Worm (Caenorhabditis elegans) whole organism, young adult: ENCODE results near the gene nhr-105.

Experiments used
- B0035.1 ChIP-seq: sonication (generic microtip); optimal IDR thresholded peaks from 2 replicates; lab custom pipeline; 2016; ENCODE audit warnings: missing genetic modification characterization, mild to moderate bottlenecking, missing compliant biosample characterization, missing genotype, missing genetic modification reagents
- B0336.3 ChIP-seq: fragments of 200-800 bp; sonication (Bioruptor generic); IDR thresholded peaks from 2 replicates; pipeline ENCODE4 v1.3.6; 2022; ENCODE audit warnings: missing genetic modification characterization, missing compliant biosample characterization
- F33H1.4 ChIP-seq: fragments of 200-800 bp; sonication (Bioruptor generic); IDR thresholded peaks from 2 replicates; pipeline ENCODE4 v1.3.6; 2022; ENCODE audit warnings: missing genetic modification reagents, missing genetic modification characterization, missing compliant biosample characterization
- F52B5.7 ChIP-seq: sonication (generic microtip); optimal IDR thresholded peaks from 2 replicates; lab custom pipeline; 2016; ENCODE audit warnings: mild to moderate bottlenecking, missing genetic modification characterization, missing compliant biosample characterization
- F57A8.1 ChIP-seq: fragments of 200-800 bp; sonication (Bioruptor generic); optimal IDR thresholded peaks from 2 replicates; lab custom pipeline; 2018; ENCODE audit warnings: mild to moderate bottlenecking, missing genetic modification characterization, moderate library complexity, missing compliant biosample characterization
- K12H6.12 ChIP-seq: fragments of 200-800 bp; sonication (Bioruptor generic); optimal IDR thresholded peaks from 2 replicates; lab custom pipeline; 2018; ENCODE audit warnings: mild to moderate bottlenecking, missing genetic modification characterization, missing compliant biosample characterization
- T07F8.4 ChIP-seq: sonication (generic microtip); optimal IDR thresholded peaks from 2 replicates; lab custom pipeline; 2016; ENCODE audit warnings: mild to moderate bottlenecking, missing genetic modification characterization, moderate library complexity, missing compliant biosample characterization
- Y53F4B.3 ChIP-seq: fragments of 200-800 bp; sonication (Bioruptor generic); IDR thresholded peaks from 2 replicates; pipeline ENCODE4 v1.3.6; 2022; ENCODE audit warnings: missing genetic modification reagents, missing genetic modification characterization, missing compliant biosample characterization
- Y53G8AR.9 ChIP-seq: fragments of 200-800 bp; sonication (Bioruptor generic); conservative IDR thresholded peaks from 2 replicates; pipeline ENCODE4 v1.3.6; 2022; ENCODE audit warnings: missing genetic modification reagents, missing genetic modification characterization, missing compliant biosample characterization
- Y56A3A.18 ChIP-seq: fragments of 200-800 bp; sonication (Bioruptor generic); IDR thresholded peaks from 2 replicates; pipeline ENCODE4 v1.3.6; 2022; ENCODE audit warnings: missing genetic modification reagents, missing genetic modification characterization, missing compliant biosample characterization
- Y67H2A.10 ChIP-seq: fragments of 200-800 bp; sonication (Bioruptor generic); conservative IDR thresholded peaks from 2 replicates; pipeline ENCODE4 v1.3.6; 2022; ENCODE audit warnings: missing genetic modification reagents, missing genetic modification characterization, missing compliant biosample characterization
- Y79H2A.3 ChIP-seq: fragments of 200-800 bp; sonication (Bioruptor generic); conservative IDR thresholded peaks from 2 replicates; pipeline ENCODE4 v1.3.6; 2022; ENCODE audit warnings: missing genetic modification reagents, missing genetic modification characterization, missing compliant biosample characterization
- ama-1 ChIP-seq, 3 experiments: fragments of 150-350 bp in 1 of 3; sonication (generic microtip) in 2 of 3; optimal IDR thresholded peaks; 2 replicates each; lab custom pipeline; 2014 to 2018; ENCODE audit warnings: missing biosample characterization in 2 of 3, missing genetic modification characterization in 2 of 3, missing genetic modification reagents in 2 of 3
- aptf-3 ChIP-seq: fragments of 200-800 bp; sonication (Bioruptor generic); IDR thresholded peaks from 2 replicates; pipeline ENCODE4 v1.3.6; 2022; ENCODE audit warnings: missing genetic modification characterization, missing compliant biosample characterization
- athp-1 ChIP-seq: sonication (generic microtip); optimal IDR thresholded peaks from 2 replicates; lab custom pipeline; 2017; ENCODE audit warnings: mild to moderate bottlenecking, missing genetic modification characterization, missing compliant biosample characterization
- attf-3 ChIP-seq: fragments of 200-800 bp; sonication (Bioruptor generic); conservative IDR thresholded peaks from 2 replicates; pipeline ENCODE4 v1.3.6; 2022; ENCODE audit warnings: missing genetic modification reagents, missing genetic modification characterization, missing compliant biosample characterization
- bed-1 ChIP-seq: fragments of 200-800 bp; sonication (Bioruptor generic); IDR thresholded peaks from 2 replicates; pipeline ENCODE4 v1.3.6; 2022; ENCODE audit warnings: missing genetic modification reagents, missing genetic modification characterization, missing compliant biosample characterization
- bed-2 ChIP-seq: fragments of 200-800 bp; sonication (Bioruptor generic); IDR thresholded peaks from 2 replicates; pipeline ENCODE4 v1.3.6; 2022; ENCODE audit warnings: missing genetic modification reagents, missing genetic modification characterization, missing compliant biosample characterization
- ceh-100 ChIP-seq: fragments of 200-800 bp; sonication (Bioruptor generic); IDR thresholded peaks from 2 replicates; pipeline ENCODE4 v1.3.6; 2022; ENCODE audit warnings: missing genetic modification reagents, missing genetic modification characterization, missing compliant biosample characterization
- ceh-27 ChIP-seq: fragments of 200-800 bp; sonication (Bioruptor generic); optimal IDR thresholded peaks from 2 replicates; lab custom pipeline; 2018; ENCODE audit warnings: mild to moderate bottlenecking, missing genetic modification characterization, moderate library complexity, missing compliant biosample characterization
- chd-7 ChIP-seq: sonication (generic microtip); optimal IDR thresholded peaks from 2 replicates; lab custom pipeline; 2016; ENCODE audit warnings: mild to moderate bottlenecking, missing genetic modification characterization, moderate library complexity, missing compliant biosample characterization
- dpff-1 ChIP-seq: sonication (generic microtip); optimal IDR thresholded peaks from 2 replicates; lab custom pipeline; 2017; ENCODE audit warnings: mild to moderate bottlenecking, missing genetic modification characterization, missing compliant biosample characterization
- dpl-1 ChIP-seq: fragments of 150-350 bp; optimal IDR thresholded peaks from 2 replicates; lab custom pipeline; 2014; ENCODE audit warnings: missing biosample characterization, missing genetic modification reagents, missing genetic modification characterization
- ets-4 ChIP-seq: fragments of 200-800 bp; sonication (Bioruptor generic); optimal IDR thresholded peaks from 2 replicates; lab custom pipeline; 2018; ENCODE audit warnings: mild to moderate bottlenecking, missing genetic modification characterization, missing compliant biosample characterization
- fkh-3 ChIP-seq: sonication (generic microtip); optimal IDR thresholded peaks from 2 replicates; lab custom pipeline; 2016; ENCODE audit warnings: mild to moderate bottlenecking, missing genetic modification characterization, missing compliant biosample characterization
- gei-17 ChIP-seq: fragments of 200-800 bp; sonication (Bioruptor generic); optimal IDR thresholded peaks from 2 replicates; lab custom pipeline; 2018; ENCODE audit warnings: mild to moderate bottlenecking, missing genetic modification characterization, missing compliant biosample characterization
- lin-26 ChIP-seq: fragments of 200-800 bp; sonication (Bioruptor generic); IDR thresholded peaks from 2 replicates; pipeline ENCODE4 v1.3.6; 2022; ENCODE audit warnings: missing genetic modification reagents, missing genetic modification characterization, missing compliant biosample characterization
- lin-40 ChIP-seq: sonication (generic microtip); optimal IDR thresholded peaks from 2 replicates; lab custom pipeline; 2016; ENCODE audit warnings: missing genetic modification characterization, mild to moderate bottlenecking, missing compliant biosample characterization, missing genotype, missing genetic modification reagents
- lsy-27 ChIP-seq: sonication (generic microtip); optimal IDR thresholded peaks from 2 replicates; lab custom pipeline; 2017; ENCODE audit warnings: missing genetic modification characterization, mild to moderate bottlenecking, missing compliant biosample characterization, antibody characterized with exemption, missing genotype, borderline replicate concordance; ENCODE audit not compliant: insufficient read depth
- madf-3 ChIP-seq: fragments of 200-800 bp; sonication (Bioruptor generic); IDR thresholded peaks from 2 replicates; pipeline ENCODE4 v1.3.6; 2022; ENCODE audit warnings: missing genetic modification reagents, missing genetic modification characterization, missing compliant biosample characterization
- nfya-1 ChIP-seq: sonication (generic microtip); optimal IDR thresholded peaks from 2 replicates; lab custom pipeline; 2017; ENCODE audit warnings: antibody characterized with exemption, missing compliant biosample characterization, missing genetic modification characterization, borderline replicate concordance; ENCODE audit not compliant: insufficient read depth
- nfya-2 ChIP-seq: fragments of 200-800 bp; sonication (Bioruptor generic); IDR thresholded peaks from 2 replicates; pipeline ENCODE4 v1.3.6; 2022; ENCODE audit warnings: missing genetic modification reagents, missing genetic modification characterization, missing compliant biosample characterization
- nhr-27 ChIP-seq: fragments of 200-800 bp; sonication (Bioruptor generic); optimal IDR thresholded peaks from 2 replicates; lab custom pipeline; 2018; ENCODE audit warnings: mild to moderate bottlenecking, missing genetic modification characterization, moderate library complexity, missing compliant biosample characterization
- pbrm-1 ChIP-seq: fragments of 200-800 bp; sonication (Bioruptor generic); IDR thresholded peaks from 2 replicates; pipeline ENCODE4 v1.3.6; 2022; ENCODE audit warnings: missing genetic modification reagents, missing genetic modification characterization, missing compliant biosample characterization
- pha-4 ChIP-seq: fragments of 150-350 bp; sonication (generic microtip); optimal IDR thresholded peaks from 2 replicates; lab custom pipeline; 2014; ENCODE audit warnings: missing biosample characterization, missing genetic modification reagents, missing genetic modification characterization
- rcor-1 ChIP-seq: fragments of 200-800 bp; sonication (Bioruptor generic); IDR thresholded peaks from 2 replicates; pipeline ENCODE4 v1.3.6; 2022; ENCODE audit warnings: missing genetic modification reagents, missing genetic modification characterization, missing compliant biosample characterization
- rec-8 ChIP-seq, 2 experiments: sonication (generic microtip); optimal IDR thresholded peaks; 2 replicates each; lab custom pipeline; 2016; ENCODE audit warnings: mild to moderate bottlenecking in 2 of 2, missing genetic modification characterization in 2 of 2, missing genetic modification reagents in 2 of 2, missing genotype in 2 of 2, missing biosample characterization in 1 of 2, missing compliant biosample characterization in 1 of 2, moderate library complexity in 1 of 2
- snpc-1.3 ChIP-seq: sonication (generic microtip); optimal IDR thresholded peaks from 2 replicates; lab custom pipeline; 2017; ENCODE audit warnings: missing genetic modification characterization, mild to moderate bottlenecking, missing compliant biosample characterization, antibody characterized with exemption, moderate library complexity, missing genotype, missing genetic modification reagents; ENCODE audit not compliant: insufficient read depth
- snpc-3.4 ChIP-seq: sonication (generic microtip); optimal IDR thresholded peaks from 2 replicates; lab custom pipeline; 2017; ENCODE audit warnings: missing genetic modification characterization, mild to moderate bottlenecking, missing compliant biosample characterization, antibody characterized with exemption, moderate library complexity, missing genotype, missing genetic modification reagents
- snpc-4 ChIP-seq, 5 experiments: fragments of 150-350 bp in 1 of 5; sonication (generic microtip) in 4 of 5; optimal IDR thresholded peaks; 2 replicates each; lab custom pipeline; 2014 to 2018; ENCODE audit warnings: missing genetic modification characterization in 5 of 5, missing biosample characterization in 3 of 5, antibody characterized with exemption in 2 of 5, mild to moderate bottlenecking in 2 of 5, missing compliant biosample characterization in 2 of 5, missing genotype in 2 of 5, moderate library complexity in 2 of 5, missing genetic modification reagents in 1 of 5
- unc-130 ChIP-seq: sonication (generic microtip); optimal IDR thresholded peaks from 2 replicates; lab custom pipeline; 2016; ENCODE audit warnings: missing genetic modification reagents, missing genetic modification characterization, missing compliant biosample characterization
- zfh-2 ChIP-seq: fragments of 200-800 bp; sonication (Bioruptor generic); conservative IDR thresholded peaks from 2 replicates; pipeline ENCODE4 v1.3.6; 2022; ENCODE audit warnings: missing genetic modification reagents, missing genetic modification characterization, missing compliant biosample characterization
- ztf-18 ChIP-seq: sonication (generic microtip); optimal IDR thresholded peaks from 2 replicates; lab custom pipeline; 2016; ENCODE audit warnings: missing genotype, mild to moderate bottlenecking, missing genetic modification characterization, missing compliant biosample characterization
- ztf-28 ChIP-seq: fragments of 200-800 bp; sonication (Bioruptor generic); IDR thresholded peaks from 2 replicates; pipeline ENCODE4 v1.3.6; 2022; ENCODE audit warnings: missing genetic modification reagents, missing genetic modification characterization, missing compliant biosample characterization
- ztf-6 ChIP-seq: fragments of 200-800 bp; sonication (Bioruptor generic); IDR thresholded peaks from 2 replicates; pipeline ENCODE4 v1.3.6; 2022; ENCODE audit warnings: missing genetic modification reagents, missing genetic modification characterization, missing compliant biosample characterization

The nhr-105 gene

ce11 chrIV:7043430-7043829 is 6.5 kb upstream of the nhr-105 start (continued):
- TF ChIP-seq snpc-4 (GFP tag; optimal IDR thresholded peaks at IDR 0.05; lab: Kevin White, UChicago): no peak
- TF ChIP-seq snpc-4 (tag; optimal IDR thresholded peaks at IDR 0.05; lab: Kevin White, UChicago): peak in 3 of 4 experiments; percentile 32 to 74 (median 40)
- TF ChIP-seq snpc-1.3 (tag; lab: Kevin White, UChicago): no peak
- TF ChIP-seq B0035.1 (tag; lab: Kevin White, UChicago): no peak
- TF ChIP-seq rec-8 (tag; optimal IDR thresholded peaks at IDR 0.05; lab: Kevin White, UChicago): peak; percentile 30 to 60
- no peak for TF ChIP-seq T07F8.4 (tag; lab: Kevin White, UChicago)
- TF ChIP-seq Y67H2A.10 (GFP tag; lab: Robert Waterston, UW): no peak
- TF ChIP-seq unc-130: peak; percentile 92

ce11 chrIV:7044552-7045139 is 5.3 kb upstream of the nhr-105 start, which contains the start of gene tin-9.1:
Gene tin-9.1 (minus strand): TSS chrIV:7044602.
- TF ChIP-seq ets-4 (GFP tag; lab: Kevin White, UChicago) (no peak), bed-1 (GFP tag; lab: Robert Waterston, UW) (no peak), K12H6.12 (tag; lab: Kevin White, UChicago) (no peak), pbrm-1 (GFP tag; lab: Robert Waterston, UW) (no peak), ama-1 (optimal IDR thresholded peaks at IDR 0.05; lab: Kevin White, UChicago) (no peak), ama-1 (GFP tag; optimal IDR thresholded peaks at IDR 0.05; lab: Kevin White, UChicago) (no peak), Y56A3A.18 (GFP tag; lab: Robert Waterston, UW) (no peak), lsy-27 (tag; lab: Kevin White, UChicago) (no peak), F33H1.4 (GFP tag; lab: Robert Waterston, UW) (peak; percentile 50), pha-4 (tag; lab: Kevin White, UChicago) (no peak), Y53G8AR.9 (no peak), ceh-100 (no peak), F52B5.7 (no peak), Y79H2A.3 (GFP tag; lab: Robert Waterston, UW) (no peak), ceh-27 (no peak), ztf-18 (peak; percentile 93), nfya-2 (GFP tag; lab: Robert Waterston, UW) (no peak), aptf-3 (GFP tag; lab: Robert Waterston, UW) (no peak), F57A8.1 (no peak), unc-130 (no peak), madf-3 (GFP tag; lab: Robert Waterston, UW) (no peak), Y53F4B.3 (GFP tag; lab: Robert Waterston, UW) (no peak), fkh-3 (tag; lab: Kevin White, UChicago) (no peak), dpff-1 (tag; lab: Kevin White, UChicago) (no peak), zfh-2 (no peak), lin-40 (tag; lab: Kevin White, UChicago) (peak; percentile 67), rcor-1 (GFP tag; lab: Robert Waterston, UW) (0 out of 2 replicates have a peak, but pooled peaks have one; percentile 9), gei-17 (GFP tag; lab: Kevin White, UChicago) (no peak), athp-1 (tag; lab: Kevin White, UChicago) (no peak), ztf-28 (GFP tag; lab: Robert Waterston, UW) (no peak), snpc-3.4 (tag; lab: Kevin White, UChicago) (no peak), bed-2 (GFP tag; lab: Robert Waterston, UW) (no peak), B0336.3 (GFP tag; lab: Robert Waterston, UW) (no peak), nfya-1 (tag; lab: Kevin White, UChicago) (no peak), nhr-27 (tag; lab: Kevin White, UChicago) (no peak), dpl-1 (GFP tag; lab: Kevin White, UChicago) (no peak), attf-3 (no peak), ztf-6 (GFP tag; lab: Robert Waterston, UW) (no peak), lin-26 (no peak), chd-7 (no peak)
